Worm (Caenorhabditis elegans) whole organism, L2 larva: ENCODE results near the gene ZK1290.7.

Experiments
- aly-2 ChIP-seq: fragments of 150-350 bp; optimal IDR thresholded peaks from 2 replicates; lab custom pipeline; 2014; ENCODE audit warnings: missing biosample characterization, missing genetic modification characterization
- blmp-1 ChIP-seq: sonication (generic microtip); optimal IDR thresholded peaks from 2 replicates; lab custom pipeline; 2017; ENCODE audit warnings: missing genetic modification characterization, mild to moderate bottlenecking, missing compliant biosample characterization, antibody characterized with exemption, moderate library complexity; ENCODE audit not compliant: insufficient read depth
- fos-1 ChIP-seq: fragments of 150-350 bp; optimal IDR thresholded peaks from 2 replicates; lab custom pipeline; 2014; ENCODE audit warnings: missing biosample characterization, missing genetic modification characterization
- lsy-2 ChIP-seq, 2 experiments: fragments of 150-350 bp in 1 of 2; sonication (generic microtip) in 1 of 2; optimal IDR thresholded peaks; 2 replicates each; lab custom pipeline; 2014 to 2017; ENCODE audit warnings: missing biosample characterization in 2 of 2, missing genetic modification characterization in 2 of 2
- nhr-12 ChIP-seq: fragments of 150-350 bp; optimal IDR thresholded peaks from 2 replicates; lab custom pipeline; 2014; ENCODE audit warnings: missing biosample characterization, missing genetic modification characterization
- nhr-6 ChIP-seq: fragments of 150-350 bp; optimal IDR thresholded peaks from 2 replicates; lab custom pipeline; 2014; ENCODE audit warnings: missing biosample characterization, missing genetic modification characterization
- nhr-77 ChIP-seq: fragments of 150-350 bp; optimal IDR thresholded peaks from 2 replicates; lab custom pipeline; 2014; ENCODE audit warnings: missing biosample characterization, missing genetic modification characterization
- sem-4 ChIP-seq: fragments of 150-350 bp; optimal IDR thresholded peaks from 2 replicates; lab custom pipeline; 2014; ENCODE audit warnings: missing biosample characterization, missing genetic modification reagents, missing genetic modification characterization
- skn-1 ChIP-seq: sonication (generic microtip); optimal IDR thresholded peaks from 2 replicates; lab custom pipeline; 2017; ENCODE audit warnings: missing biosample characterization, missing genetic modification characterization
- unc-55 ChIP-seq: fragments of 150-350 bp; sonication (generic microtip); optimal IDR thresholded peaks from 3 replicates; lab custom pipeline; 2014; ENCODE audit warnings: missing biosample characterization, missing genetic modification reagents, missing genetic modification characterization
- ztf-4 ChIP-seq: fragments of 150-350 bp; optimal IDR thresholded peaks from 2 replicates; lab custom pipeline; 2014; ENCODE audit warnings: missing biosample characterization, missing genetic modification characterization

ce11 chrII:7537603-7538230 is 12.4 kb upstream of the ZK1290.7 start, which contains the start of gene nfi-1:
- no peak for TF ChIP-seq nhr-6 (tag; lab: Kevin White, UChicago)
- TF ChIP-seq aly-2 = no peak
- TF ChIP-seq nhr-12 (tag; lab: Kevin White, UChicago) = no peak
- no peak for TF ChIP-seq ztf-4 (tag; lab: Kevin White, UChicago)
- TF ChIP-seq lsy-2 (tag; optimal IDR thresholded peaks at IDR 0.05; lab: Kevin White, UChicago) = peak; percentile 3 to 95
- no peak for TF ChIP-seq fos-1 (tag; lab: Kevin White, UChicago)
- TF ChIP-seq nhr-77 (tag; lab: Kevin White, UChicago) = no peak
- TF ChIP-seq sem-4 (tag; lab: Kevin White, UChicago) = no peak
- peak; percentile 59 for TF ChIP-seq unc-55 (GFP tag; lab: Kevin White, UChicago)
- no peak for TF ChIP-seq skn-1 (tag; lab: Kevin White, UChicago)
- no peak for TF ChIP-seq blmp-1 (tag; lab: Kevin White, UChicago)
